Fruit fly (Drosophila melanogaster): ENCODE data around the gene CG15576.

dm6 chrX:4265327-4265726 lies 12.7 kb upstream of the CG15576 start:
- no peak for TF ChIP-seq bbx (GFP tag; IDR thresholded peaks at IDR 0.05; ENCODE audit: partially characterized antibody)
- no peak for TF ChIP-seq BEAF-32 (GFP tag; optimal IDR thresholded peaks at IDR 0.05)
- TF ChIP-seq Nf-YC (tag; optimal IDR thresholded peaks at IDR 0.05): no peak
- TF ChIP-seq sens (GFP tag): no peak
- TF ChIP-seq fru (optimal IDR thresholded peaks at IDR 0.05): no peak
- TF ChIP-seq gt (GFP tag; IDR thresholded peaks at IDR 0.05): no peak
- no peak for TF ChIP-seq CG14050 (GFP tag; IDR thresholded peaks at IDR 0.05)
- TF ChIP-seq fd3F (GFP tag; optimal IDR thresholded peaks at IDR 0.05): no peak
- TF ChIP-seq Hr78 (GFP tag; optimal IDR thresholded peaks at IDR 0.05): no peak
- TF ChIP-seq corto (GFP tag; optimal IDR thresholded peaks at IDR 0.05): no peak
- no peak for TF ChIP-seq gfzf (GFP tag; optimal IDR thresholded peaks at IDR 0.05)
